Fruit fly (Drosophila melanogaster) Kc167 (cell line): ENCODE data around the gene CG14635.

Experiments used
- Myc ChIP-seq: fragments of >200 bp; optimal IDR thresholded peaks from 2 replicates; lab custom pipeline; 2017; ENCODE audit warnings: missing external identifiers
- Sin3A ChIP-seq: fragments of >200 bp; optimal IDR thresholded peaks from 2 replicates; lab custom pipeline; 2018; ENCODE audit warnings: missing external identifiers
- h ChIP-seq: fragments of >200 bp; optimal IDR thresholded peaks from 3 replicates; lab custom pipeline; 2018; ENCODE audit warnings: missing external identifiers
- insv ChIP-seq: fragments of >200 bp; optimal IDR thresholded peaks from 3 replicates; lab custom pipeline; 2018; ENCODE audit warnings: missing external identifiers
- psq ChIP-seq: fragments of >200 bp; optimal IDR thresholded peaks from 2 replicates; lab custom pipeline; 2017; ENCODE audit warnings: missing external identifiers
- ttk ChIP-seq: sonication (Bioruptor generic); optimal IDR thresholded peaks from 2 replicates; lab custom pipeline; 2017; ENCODE audit warnings: missing external identifiers

CG14635 gene

dm6 chrX:844523-844922 lies at the start of gene CG14635:
Gene CG14635, plus strand, starts transcription at chrX:844823.
- TF ChIP-seq insv (lab: Kevin White, UChicago) (no peak), ttk (lab: Kevin White, UChicago) (no peak), psq (lab: Kevin White, UChicago) (no peak), Myc (no peak), Sin3A (no peak), h (lab: Kevin White, UChicago) (no peak)

DNA sequence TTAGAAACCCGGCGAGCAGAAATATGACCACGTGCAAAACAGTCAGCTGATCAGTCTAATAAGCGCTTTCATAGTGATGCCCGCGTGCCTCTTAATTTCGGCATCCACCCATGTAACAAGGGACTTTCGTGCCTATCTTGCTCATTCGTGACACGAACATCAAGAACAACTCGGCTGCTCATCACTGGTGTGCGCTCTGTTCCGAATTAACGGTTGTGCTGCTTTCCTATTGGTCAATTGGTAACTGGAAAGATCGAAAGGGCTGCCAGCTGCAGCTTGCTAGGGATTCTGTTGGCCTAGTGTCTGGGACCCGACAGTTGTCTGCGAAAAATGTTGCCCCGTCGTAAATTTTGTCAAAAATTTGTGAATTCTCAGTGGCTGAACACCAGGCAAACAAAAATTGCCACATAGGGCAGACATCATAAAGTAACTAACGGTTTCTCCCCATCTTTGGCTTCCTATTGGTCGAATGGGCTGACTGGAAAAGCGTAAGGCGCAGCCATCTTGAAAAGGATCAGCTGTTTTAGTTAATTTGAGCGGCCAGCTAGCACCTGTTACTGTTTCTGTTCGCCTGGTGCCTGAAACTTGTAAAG lies 48.1 kb upstream of the CG14635 start:
- TF ChIP-seq psq (lab: Kevin White, UChicago): no peak
- no peak for TF ChIP-seq Sin3A
- no peak for TF ChIP-seq h (lab: Kevin White, UChicago)
- no peak for TF ChIP-seq insv (lab: Kevin White, UChicago)
- no peak for TF ChIP-seq Myc
- no peak for TF ChIP-seq ttk (lab: Kevin White, UChicago)

DNA sequence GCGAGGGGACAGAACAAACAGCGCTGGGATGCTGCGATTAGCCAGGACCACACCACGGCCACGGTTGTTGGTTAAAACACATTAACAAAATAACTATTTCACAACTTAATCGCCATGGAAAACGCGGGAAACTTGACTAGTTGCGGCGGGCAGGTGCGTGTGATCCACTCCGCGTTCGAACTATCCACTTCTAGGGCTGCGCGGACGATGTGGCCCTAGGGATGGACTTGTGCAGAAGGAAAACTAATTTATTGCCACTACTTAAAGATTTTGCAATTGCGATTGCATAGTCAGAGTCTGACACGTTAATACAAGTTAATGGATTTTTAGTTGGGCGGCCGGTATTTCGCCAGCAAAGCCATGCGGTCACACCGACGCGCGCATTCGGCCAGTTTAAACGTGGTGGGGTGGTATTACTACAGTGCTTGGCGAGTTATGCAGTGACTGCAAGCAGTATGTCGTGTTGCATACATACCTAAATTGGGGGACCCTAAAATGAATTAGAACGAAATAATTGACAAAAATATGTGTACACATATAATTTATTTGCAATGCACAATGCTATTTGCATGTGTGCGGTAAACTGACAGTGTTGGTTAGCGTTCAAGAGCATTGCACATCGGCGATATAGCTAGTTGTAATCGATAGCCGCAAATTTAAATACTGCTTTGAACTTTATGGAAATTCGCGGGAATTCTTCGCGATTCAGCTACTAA lies 43.3 kb upstream of the CG14635 start, which contains the start of gene Rbf:
Gene Rbf (minus strand): TSS at position 323 of the 716 bp plus-strand sequence.
- TF ChIP-seq insv (lab: Kevin White, UChicago): no peak
- no peak for TF ChIP-seq ttk (lab: Kevin White, UChicago)
- no peak for TF ChIP-seq psq (lab: Kevin White, UChicago)
- no peak for TF ChIP-seq Myc
- no peak for TF ChIP-seq Sin3A
- TF ChIP-seq h (lab: Kevin White, UChicago): no peak

DNA sequence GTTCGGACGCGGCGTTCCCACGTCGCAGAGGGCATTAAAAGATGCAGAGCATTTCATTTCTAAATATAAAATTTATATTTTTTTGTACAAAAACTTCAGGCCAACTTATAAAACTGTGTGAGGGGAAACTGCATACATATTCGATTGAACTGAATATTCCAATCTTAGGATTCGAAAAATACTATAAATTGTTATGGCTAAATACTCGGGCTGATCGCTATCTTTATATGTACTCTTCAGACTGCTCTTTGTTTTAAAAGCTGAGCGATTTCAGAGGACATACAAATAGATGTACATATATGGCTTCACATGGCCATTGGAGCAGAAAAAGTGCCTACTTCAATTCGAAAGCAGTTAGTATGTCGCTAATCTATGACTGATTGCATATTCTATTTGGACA lies 41.3 kb upstream of the CG14635 start, which contains the start of gene CG13359:
Gene CG13359 (minus strand): TSS at position 101 of the 400 bp plus-strand sequence.
- TF ChIP-seq h (lab: Kevin White, UChicago): no peak
- TF ChIP-seq psq (lab: Kevin White, UChicago): no peak
- TF ChIP-seq Sin3A: no peak
- no peak for TF ChIP-seq ttk (lab: Kevin White, UChicago)
- no peak for TF ChIP-seq Myc
- TF ChIP-seq insv (lab: Kevin White, UChicago): no peak

DNA sequence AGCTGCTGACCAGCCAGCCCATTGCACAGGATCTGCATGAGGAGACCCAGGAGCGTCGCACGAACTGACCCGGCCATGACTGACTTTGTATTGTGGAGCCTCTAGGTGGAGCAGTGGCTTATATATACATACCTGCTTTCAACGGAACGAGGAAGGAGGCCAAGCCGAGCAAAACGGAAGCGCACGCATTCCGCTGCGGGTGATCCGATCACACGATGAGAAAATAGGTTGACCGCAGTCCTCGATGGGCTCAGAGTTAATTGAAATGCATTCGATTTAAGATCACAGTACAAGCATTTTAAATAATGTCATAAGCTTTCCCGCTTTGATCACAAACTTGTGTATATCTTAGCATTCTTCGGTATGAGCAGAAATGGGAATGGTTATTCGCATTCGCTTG lies 39.8 kb upstream of the CG14635 start, which contains the start of gene CG13358:
Gene CG13358 (minus strand): TSS at position 101 of the 400 bp plus-strand sequence.
- TF ChIP-seq Myc (no peak), Sin3A (no peak), h (lab: Kevin White, UChicago) (no peak)

dm6 chrX:805907-806306 lies 38.7 kb upstream of the CG14635 start, which contains the start of gene Sec22:
Gene Sec22, plus strand, starts transcription at chrX:806076.
- TF ChIP-seq insv (lab: Kevin White, UChicago): no peak
- TF ChIP-seq Myc: no peak
- TF ChIP-seq psq (lab: Kevin White, UChicago): no peak
- TF ChIP-seq h (lab: Kevin White, UChicago): no peak
- no peak for TF ChIP-seq ttk (lab: Kevin White, UChicago)
- TF ChIP-seq Sin3A: no peak

DNA sequence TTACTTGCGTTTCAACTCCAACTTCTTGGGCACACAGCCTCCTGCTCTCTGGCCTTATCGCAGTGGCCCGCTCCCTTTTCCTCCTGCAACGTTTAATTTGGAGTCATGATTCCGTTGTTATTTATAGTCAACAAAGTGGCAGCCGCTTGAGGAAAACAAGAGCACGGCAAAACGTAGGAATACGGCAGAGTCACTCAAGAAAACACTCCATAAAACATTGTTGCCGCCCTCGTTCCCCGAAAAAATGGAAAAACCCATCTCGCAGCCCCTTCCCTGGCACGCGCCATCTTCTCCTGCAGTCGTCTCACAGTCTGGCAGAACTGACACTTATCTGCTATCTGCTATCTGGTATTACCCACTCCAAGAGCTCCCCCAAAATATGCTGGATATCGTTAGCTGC lies 19.7 kb upstream of the CG14635 start:
- TF ChIP-seq Sin3A (no peak), h (lab: Kevin White, UChicago) (no peak), ttk (lab: Kevin White, UChicago) (no peak), Myc (no peak), insv (lab: Kevin White, UChicago) (no peak), psq (lab: Kevin White, UChicago) (no peak)

DNA sequence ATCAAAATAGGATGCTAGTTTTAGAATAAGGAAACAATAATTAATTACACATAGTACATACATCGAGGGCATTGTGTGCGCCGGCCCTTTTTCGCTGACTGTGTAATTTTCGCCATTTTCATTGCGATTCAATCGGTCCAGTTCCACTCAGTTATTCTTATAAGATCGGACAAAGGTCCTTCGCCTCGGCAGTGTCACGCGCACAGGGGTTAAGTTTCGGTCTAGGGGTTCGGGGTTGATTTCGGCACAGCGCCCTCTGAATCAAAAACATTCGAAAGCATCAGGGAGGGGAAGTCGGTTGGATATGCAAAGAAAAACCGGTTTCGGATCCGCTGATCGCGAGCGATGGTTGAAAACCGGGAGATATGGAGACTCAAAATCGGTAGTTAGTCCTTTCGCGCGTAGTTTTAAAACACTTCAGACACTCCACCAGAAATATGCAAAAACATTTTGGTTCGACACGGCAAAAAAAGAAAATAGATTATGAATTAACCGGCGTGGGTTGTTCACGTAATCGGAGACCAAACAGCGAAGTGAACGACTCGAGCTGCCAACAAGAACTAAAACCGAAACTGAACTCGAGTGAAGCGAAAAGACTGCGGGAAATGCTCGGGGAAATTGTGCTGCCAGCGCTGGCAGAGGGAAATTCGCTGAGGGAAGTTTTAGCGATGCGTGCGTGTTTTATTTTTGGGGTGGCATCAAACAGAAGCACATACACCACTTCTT lies 8.5 kb upstream of the CG14635 start:
- TF ChIP-seq Myc: no peak
- no peak for TF ChIP-seq insv (lab: Kevin White, UChicago)
- no peak for TF ChIP-seq psq (lab: Kevin White, UChicago)
- no peak for TF ChIP-seq h (lab: Kevin White, UChicago)
- TF ChIP-seq ttk (lab: Kevin White, UChicago): no peak
- no peak for TF ChIP-seq Sin3A

DNA sequence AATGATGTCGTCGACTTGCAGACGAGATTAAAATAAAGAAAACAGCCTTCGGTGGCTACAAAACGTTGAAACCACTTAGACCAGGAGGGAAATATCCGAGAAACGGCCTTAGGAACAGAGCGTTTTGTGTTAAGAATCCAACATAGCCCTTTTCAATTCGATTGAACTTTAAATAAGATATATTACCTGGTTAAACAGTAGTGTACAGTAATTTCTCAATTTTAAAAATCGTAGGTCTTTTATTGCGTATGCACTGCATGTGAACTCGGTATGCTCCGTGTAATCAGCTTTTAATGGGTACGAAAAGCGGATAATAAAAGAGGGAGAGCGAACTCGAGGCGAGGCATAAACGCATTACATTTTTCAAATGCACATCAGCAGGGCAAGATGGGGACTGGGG lies 6.6 kb upstream of the CG14635 start:
- TF ChIP-seq ttk (lab: Kevin White, UChicago) (no peak), h (lab: Kevin White, UChicago) (no peak), Sin3A (no peak), psq (lab: Kevin White, UChicago) (no peak), Myc (no peak), insv (lab: Kevin White, UChicago) (no peak)

- TF ChIP-seq ttk (lab: Kevin White, UChicago) (no peak), Myc (no peak), insv (lab: Kevin White, UChicago) (no peak), Sin3A (no peak), psq (lab: Kevin White, UChicago) (no peak), h (lab: Kevin White, UChicago) (no peak)
Measured at dm6 chrX:841038-841437, 3.6 kb upstream of the CG14635 start.

dm6 chrX:841941-842340 lies 2.7 kb upstream of the CG14635 start:
- TF ChIP-seq insv (lab: Kevin White, UChicago) (no peak), h (lab: Kevin White, UChicago) (no peak), Sin3A (no peak), ttk (lab: Kevin White, UChicago) (no peak), Myc (no peak), psq (lab: Kevin White, UChicago) (no peak)

DNA sequence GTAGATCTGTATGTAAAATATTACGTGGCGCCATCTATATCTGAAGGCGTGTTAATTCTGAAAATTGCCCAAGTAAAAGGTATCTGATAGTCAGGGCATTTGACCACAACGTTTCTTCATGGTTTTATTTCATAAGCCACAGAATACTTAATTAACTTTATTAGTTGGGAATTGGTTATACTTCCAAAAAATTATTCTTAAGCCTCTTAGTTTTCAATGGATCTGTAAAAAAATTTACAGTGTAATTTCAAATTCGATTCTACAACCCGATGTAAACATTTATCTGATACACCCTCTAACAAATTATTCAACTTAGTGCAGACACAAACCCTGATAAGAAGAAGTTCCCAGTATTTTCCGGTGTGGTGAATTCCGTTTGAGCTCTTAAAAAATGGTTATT lies 1.1 kb upstream of the CG14635 start:
- no peak for TF ChIP-seq ttk (lab: Kevin White, UChicago)
- TF ChIP-seq h (lab: Kevin White, UChicago): no peak
- TF ChIP-seq psq (lab: Kevin White, UChicago): no peak
- no peak for TF ChIP-seq insv (lab: Kevin White, UChicago)
- no peak for TF ChIP-seq Sin3A
- TF ChIP-seq Myc: no peak
